Worm (Caenorhabditis elegans) whole organism, L4 larva: Measurements from ENCODE around the gene F20D6.1.

Experiments
- R02D3.7 ChIP-seq: fragments of 150-350 bp; sonication (generic microtip); optimal IDR thresholded peaks from 3 replicates; lab custom pipeline; 2014; ENCODE audit warnings: missing biosample characterization, missing genetic modification characterization
- cey-2 ChIP-seq: sonication (generic microtip); optimal IDR thresholded peaks from 3 replicates; lab custom pipeline; 2017; ENCODE audit warnings: missing genetic modification characterization, mild to moderate bottlenecking, missing compliant biosample characterization, antibody characterized with exemption, borderline replicate concordance; ENCODE audit not compliant: insufficient read depth
- egl-27 ChIP-seq: sonication (generic microtip); optimal IDR thresholded peaks from 3 replicates; lab custom pipeline; 2017; ENCODE audit warnings: missing biosample characterization, missing genetic modification reagents, missing genetic modification characterization
- madf-5 ChIP-seq, 2 experiments: fragments of 200-800 bp; sonication (Bioruptor generic); IDR thresholded peaks; 2 replicates each; pipeline ENCODE4 v1.3.6; 2022; ENCODE audit warnings: missing compliant biosample characterization in 2 of 2, missing genetic modification characterization in 2 of 2

- TF ChIP-seq R02D3.7 (tag; lab: Kevin White, UChicago) (no peak), egl-27 (tag; lab: Kevin White, UChicago) (no peak), cey-2 (tag; lab: Kevin White, UChicago) (no peak), madf-5 (GFP tag; IDR thresholded peaks at IDR 0.05; lab: Robert Waterston, UW) (no peak)
These were observed 30.6 kb downstream of the F20D6.1 start, which contains the start of the genes cogc-6 and air-1 for ce11 chrV:8221083-8221538.
